Worm (Caenorhabditis elegans) whole organism, young adult: ENCODE data around the gene btb-22.

Source experiments
- B0261.1 ChIP-seq: sonication (generic microtip); optimal IDR thresholded peaks from 2 replicates; lab custom pipeline; 2016; ENCODE audit warnings: mild to moderate bottlenecking, missing genetic modification characterization, moderate library complexity, missing compliant biosample characterization
- C06A6.2 ChIP-seq: fragments of 200-800 bp; sonication (Bioruptor generic); conservative IDR thresholded peaks from 2 replicates; pipeline ENCODE4 v1.3.6; 2022; ENCODE audit warnings: missing genetic modification characterization, missing compliant biosample characterization
- F39B2.1 ChIP-seq: fragments of 200-800 bp; sonication (Bioruptor generic); IDR thresholded peaks from 2 replicates; pipeline ENCODE4 v1.3.6; 2022; ENCODE audit warnings: missing genetic modification reagents, missing genetic modification characterization, missing compliant biosample characterization
- F52B5.7 ChIP-seq: sonication (generic microtip); optimal IDR thresholded peaks from 2 replicates; lab custom pipeline; 2016; ENCODE audit warnings: mild to moderate bottlenecking, missing genetic modification characterization, missing compliant biosample characterization
- K12H6.12 ChIP-seq: fragments of 200-800 bp; sonication (Bioruptor generic); optimal IDR thresholded peaks from 2 replicates; lab custom pipeline; 2018; ENCODE audit warnings: mild to moderate bottlenecking, missing genetic modification characterization, missing compliant biosample characterization
- T26A5.8 ChIP-seq: sonication (generic microtip); optimal IDR thresholded peaks from 2 replicates; lab custom pipeline; 2016; ENCODE audit warnings: missing genetic modification characterization, missing compliant biosample characterization
- Y53G8AR.9 ChIP-seq: fragments of 200-800 bp; sonication (Bioruptor generic); conservative IDR thresholded peaks from 2 replicates; pipeline ENCODE4 v1.3.6; 2022; ENCODE audit warnings: missing genetic modification reagents, missing genetic modification characterization, missing compliant biosample characterization
- Y95B8A.8 ChIP-seq: fragments of 200-800 bp; sonication (Bioruptor generic); IDR thresholded peaks from 2 replicates; pipeline ENCODE4 v1.3.6; 2022; ENCODE audit warnings: missing genetic modification reagents, missing genetic modification characterization, missing compliant biosample characterization
- akir-1 ChIP-seq: fragments of 200-800 bp; sonication (Bioruptor generic); optimal IDR thresholded peaks from 2 replicates; lab custom pipeline; 2018; ENCODE audit warnings: mild to moderate bottlenecking, missing genetic modification characterization, moderate library complexity, missing compliant biosample characterization
- ceh-27 ChIP-seq: fragments of 200-800 bp; sonication (Bioruptor generic); optimal IDR thresholded peaks from 2 replicates; lab custom pipeline; 2018; ENCODE audit warnings: mild to moderate bottlenecking, missing genetic modification characterization, moderate library complexity, missing compliant biosample characterization
- ceh-79 ChIP-seq: sonication (generic microtip); optimal IDR thresholded peaks from 2 replicates; lab custom pipeline; 2017; ENCODE audit warnings: mild to moderate bottlenecking, missing genetic modification characterization, missing compliant biosample characterization
- die-1 ChIP-seq: sonication (generic microtip); optimal IDR thresholded peaks from 2 replicates; lab custom pipeline; 2016; ENCODE audit warnings: missing genotype, mild to moderate bottlenecking, missing genetic modification characterization, missing compliant biosample characterization
- egl-44 ChIP-seq: fragments of 200-800 bp; sonication (Bioruptor generic); IDR thresholded peaks from 2 replicates; pipeline ENCODE4 v1.3.6; 2022; ENCODE audit warnings: missing genetic modification reagents, missing genetic modification characterization, missing compliant biosample characterization
- ets-4 ChIP-seq: fragments of 200-800 bp; sonication (Bioruptor generic); optimal IDR thresholded peaks from 2 replicates; lab custom pipeline; 2018; ENCODE audit warnings: mild to moderate bottlenecking, missing genetic modification characterization, missing compliant biosample characterization
- him-1 ChIP-seq: sonication (generic microtip); optimal IDR thresholded peaks from 2 replicates; lab custom pipeline; 2016; ENCODE audit warnings: missing genotype, missing genetic modification reagents, missing genetic modification characterization, missing compliant biosample characterization
- lir-1 ChIP-seq: fragments of 200-800 bp; sonication (Bioruptor generic); conservative IDR thresholded peaks from 2 replicates; pipeline ENCODE4 v1.3.6; 2022; ENCODE audit warnings: missing genetic modification reagents, missing genetic modification characterization, missing compliant biosample characterization
- lsl-1 ChIP-seq: fragments of 200-800 bp; sonication (Bioruptor generic); optimal IDR thresholded peaks from 2 replicates; lab custom pipeline; 2018; ENCODE audit warnings: mild to moderate bottlenecking, missing genetic modification characterization, moderate library complexity, missing compliant biosample characterization
- madf-10 ChIP-seq: sonication (generic microtip); optimal IDR thresholded peaks from 2 replicates; lab custom pipeline; 2016; ENCODE audit warnings: mild to moderate bottlenecking, missing genetic modification characterization, missing compliant biosample characterization
- nfya-1 ChIP-seq: sonication (generic microtip); optimal IDR thresholded peaks from 2 replicates; lab custom pipeline; 2017; ENCODE audit warnings: antibody characterized with exemption, missing compliant biosample characterization, missing genetic modification characterization, borderline replicate concordance; ENCODE audit not compliant: insufficient read depth
- nfya-2 ChIP-seq: fragments of 200-800 bp; sonication (Bioruptor generic); IDR thresholded peaks from 2 replicates; pipeline ENCODE4 v1.3.6; 2022; ENCODE audit warnings: missing genetic modification reagents, missing genetic modification characterization, missing compliant biosample characterization
- nfyb-1 ChIP-seq: fragments of 200-800 bp; sonication (Bioruptor generic); IDR thresholded peaks from 2 replicates; pipeline ENCODE4 v1.3.6; 2022; ENCODE audit warnings: missing genetic modification reagents, missing genetic modification characterization, missing compliant biosample characterization
- nhr-27 ChIP-seq: fragments of 200-800 bp; sonication (Bioruptor generic); optimal IDR thresholded peaks from 2 replicates; lab custom pipeline; 2018; ENCODE audit warnings: mild to moderate bottlenecking, missing genetic modification characterization, moderate library complexity, missing compliant biosample characterization
- nhr-80 ChIP-seq: sonication (generic microtip); optimal IDR thresholded peaks from 2 replicates; lab custom pipeline; 2016; ENCODE audit warnings: missing genetic modification characterization, missing compliant biosample characterization
- rcor-1 ChIP-seq: fragments of 200-800 bp; sonication (Bioruptor generic); IDR thresholded peaks from 2 replicates; pipeline ENCODE4 v1.3.6; 2022; ENCODE audit warnings: missing genetic modification reagents, missing genetic modification characterization, missing compliant biosample characterization
- rec-8 ChIP-seq, 2 experiments: sonication (generic microtip); optimal IDR thresholded peaks; 2 replicates each; lab custom pipeline; 2016; ENCODE audit warnings: mild to moderate bottlenecking in 2 of 2, missing genetic modification characterization in 2 of 2, missing genetic modification reagents in 2 of 2, missing genotype in 2 of 2, missing biosample characterization in 1 of 2, missing compliant biosample characterization in 1 of 2, moderate library complexity in 1 of 2
- rpc-1 ChIP-seq, 2 experiments: fragments of 150-350 bp in 1 of 2; sonication (generic microtip) in 1 of 2; optimal IDR thresholded peaks; 2 replicates each; lab custom pipeline; 2014 to 2018; ENCODE audit warnings: missing biosample characterization in 1 of 2, missing genetic modification characterization in 1 of 2, missing genetic modification reagents in 1 of 2, missing genotype in 1 of 2
- sdz-38 ChIP-seq: sonication (generic microtip); optimal IDR thresholded peaks from 2 replicates; lab custom pipeline; 2016; ENCODE audit warnings: missing genotype, missing genetic modification characterization, missing compliant biosample characterization
- sea-2 ChIP-seq: fragments of 200-800 bp; sonication (Bioruptor generic); IDR thresholded peaks from 2 replicates; pipeline ENCODE4 v1.3.6; 2022; ENCODE audit warnings: missing genetic modification characterization, missing compliant biosample characterization
- snpc-3.4 ChIP-seq: sonication (generic microtip); optimal IDR thresholded peaks from 2 replicates; lab custom pipeline; 2017; ENCODE audit warnings: missing genetic modification characterization, mild to moderate bottlenecking, missing compliant biosample characterization, antibody characterized with exemption, moderate library complexity, missing genotype, missing genetic modification reagents
- somi-1 ChIP-seq: fragments of 200-800 bp; sonication (Bioruptor generic); optimal IDR thresholded peaks from 2 replicates; lab custom pipeline; 2018; ENCODE audit warnings: mild to moderate bottlenecking, missing genetic modification characterization, missing compliant biosample characterization
- tbp1 ChIP-seq: fragments of 200-800 bp; sonication (Bioruptor generic); optimal IDR thresholded peaks from 2 replicates; lab custom pipeline; 2018; ENCODE audit warnings: mild to moderate bottlenecking, missing genetic modification characterization, missing compliant biosample characterization
- tbx-9 ChIP-seq: sonication (generic microtip); optimal IDR thresholded peaks from 2 replicates; lab custom pipeline; 2016; ENCODE audit warnings: borderline replicate concordance, missing genetic modification characterization, inconsistent platforms, missing compliant biosample characterization
- tlf-1 ChIP-seq: fragments of 200-800 bp; sonication (Bioruptor generic); optimal IDR thresholded peaks from 2 replicates; lab custom pipeline; 2018; ENCODE audit warnings: mild to moderate bottlenecking, missing genetic modification characterization, missing compliant biosample characterization
- ztf-6 ChIP-seq: fragments of 200-800 bp; sonication (Bioruptor generic); IDR thresholded peaks from 2 replicates; pipeline ENCODE4 v1.3.6; 2022; ENCODE audit warnings: missing genetic modification reagents, missing genetic modification characterization, missing compliant biosample characterization

The btb-22 gene

DNA sequence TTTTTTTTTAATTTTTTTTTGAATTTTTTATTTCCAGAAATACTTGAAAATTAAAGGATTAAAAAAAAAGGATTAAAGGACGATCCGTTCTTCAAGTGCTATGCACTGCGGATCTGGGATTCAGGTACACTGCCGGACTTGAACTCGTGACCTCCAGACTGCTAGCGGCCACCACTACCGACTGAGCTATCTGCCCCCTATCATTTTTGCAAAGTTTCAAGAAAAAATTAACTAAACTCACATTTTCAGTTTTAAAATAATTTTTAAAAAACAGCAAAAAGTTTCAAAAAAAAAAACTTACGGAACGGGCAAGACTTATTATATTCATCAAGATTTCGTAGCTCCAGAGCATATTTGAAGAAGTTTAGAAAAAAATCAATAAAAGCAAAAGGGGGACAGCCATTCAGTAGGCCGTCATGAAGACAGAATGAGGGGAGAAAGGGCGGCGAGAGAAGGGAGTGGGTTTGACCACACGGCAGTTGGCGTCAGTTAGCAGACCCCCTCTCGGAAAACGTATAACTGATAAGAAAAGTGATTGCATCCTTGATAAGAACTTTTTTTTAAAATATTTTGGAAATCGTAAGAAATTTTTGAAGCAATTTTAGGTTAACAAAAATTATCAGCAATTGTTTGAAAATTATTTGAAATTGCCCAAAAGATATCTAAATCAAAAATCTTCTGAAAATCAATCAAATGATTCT lies 11.6 kb downstream of the btb-22 start:
- peak; percentile 65 for TF ChIP-seq tbp1
- TF ChIP-seq nhr-80 (tag; lab: Kevin White, UChicago) = peak; percentile 41
- TF ChIP-seq tlf-1 (GFP tag; lab: Kevin White, UChicago) = no peak
- peak; percentile 4 for TF ChIP-seq him-1
- peak; percentile 19 for TF ChIP-seq B0261.1 (tag; lab: Kevin White, UChicago)
- TF ChIP-seq rpc-1 (optimal IDR thresholded peaks at IDR 0.05; lab: Kevin White, UChicago) = peak; percentile 31
- peak; percentile 73 for TF ChIP-seq rpc-1 (tag; optimal IDR thresholded peaks at IDR 0.05; lab: Kevin White, UChicago)

DNA sequence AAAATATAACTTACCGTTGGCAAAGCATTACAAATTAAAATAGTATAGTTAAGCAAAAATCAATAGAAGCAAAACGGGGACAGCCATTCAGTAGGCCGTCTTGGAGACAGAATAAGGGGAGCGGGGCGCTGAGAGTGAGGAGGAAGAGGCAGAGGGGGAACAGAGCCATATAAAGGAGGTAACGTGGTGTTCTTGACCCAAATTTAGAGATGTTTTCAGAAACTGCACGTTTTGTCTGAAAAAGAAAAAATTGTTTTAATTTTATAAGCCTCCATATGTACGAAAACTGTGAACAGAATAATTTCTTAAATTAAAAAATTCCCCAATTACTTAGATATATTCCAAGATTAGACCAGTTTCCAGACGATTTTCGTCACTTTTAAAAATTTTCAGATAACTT lies 13.9 kb downstream of the btb-22 start, which contains the start of gene F39E9.6:
Gene F39E9.6 (minus strand): TSS at position 101 of the 400 bp plus-strand sequence.
- TF ChIP-seq tlf-1 (GFP tag; lab: Kevin White, UChicago) = no peak
- no peak for TF ChIP-seq C06A6.2 (GFP tag; lab: Robert Waterston, UW)
- no peak for TF ChIP-seq Y53G8AR.9 (GFP tag; lab: Robert Waterston, UW)

DNA sequence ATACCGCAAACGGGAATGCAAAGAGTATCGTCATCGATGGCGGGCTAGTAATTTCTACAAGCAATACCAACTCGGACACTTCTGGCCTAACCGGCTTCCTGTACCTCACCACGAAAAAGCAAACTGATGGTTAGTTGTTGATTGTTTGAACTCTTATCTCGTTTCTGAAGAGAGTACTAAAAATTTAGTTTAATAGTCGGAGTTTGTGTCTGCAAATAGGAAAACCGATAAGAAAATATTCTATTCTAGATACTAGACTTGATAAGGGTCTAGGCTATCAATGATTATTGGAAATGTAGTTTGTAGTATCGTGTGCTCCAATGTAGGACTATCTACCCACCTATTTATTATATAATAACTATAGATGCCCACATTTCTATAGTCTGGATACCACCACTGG lies 19.3 kb downstream of the btb-22 start:
- no peak for TF ChIP-seq ets-4
- TF ChIP-seq tlf-1 (GFP tag; lab: Kevin White, UChicago) = no peak
- no peak for TF ChIP-seq sea-2 (GFP tag; lab: Robert Waterston, UW)
- TF ChIP-seq lir-1 = no peak
- no peak for TF ChIP-seq rcor-1
- TF ChIP-seq ceh-27 (GFP tag; lab: Kevin White, UChicago) = no peak
- TF ChIP-seq nhr-80 (tag; lab: Kevin White, UChicago) = peak; percentile 29
- TF ChIP-seq madf-10 (tag; lab: Kevin White, UChicago) = no peak

DNA sequence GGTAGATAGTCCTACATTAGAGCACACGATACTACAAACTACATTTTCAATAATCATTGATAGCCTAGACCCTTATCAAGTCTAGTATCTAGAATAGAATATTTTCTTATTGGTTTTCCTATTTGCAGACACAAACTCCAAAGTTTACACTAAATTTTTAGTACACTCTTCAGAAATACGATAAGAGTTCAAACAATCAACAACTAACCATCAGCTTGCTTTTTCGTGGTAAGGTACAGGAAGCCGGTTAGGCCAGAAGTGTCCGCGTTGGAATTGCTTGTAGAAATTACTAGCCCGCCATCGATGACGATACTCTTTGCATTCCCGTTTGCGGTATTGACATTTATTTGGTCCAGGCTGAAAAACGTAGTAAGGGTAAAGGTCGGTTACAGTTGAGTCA lies 22.7 kb downstream of the btb-22 start, which contains the start of gene Y46D2A.1:
Gene Y46D2A.1 (plus strand): TSS at position 301 of the 400 bp plus-strand sequence.
- no peak for TF ChIP-seq tbx-9 (tag; lab: Kevin White, UChicago)
- TF ChIP-seq nfyb-1 (GFP tag; lab: Robert Waterston, UW) = no peak
- TF ChIP-seq snpc-3.4 = no peak
- TF ChIP-seq F52B5.7 = no peak
- no peak for TF ChIP-seq rec-8 (tag; optimal IDR thresholded peaks at IDR 0.05; lab: Kevin White, UChicago)
- TF ChIP-seq somi-1 (GFP tag; lab: Kevin White, UChicago) = no peak
- no peak for TF ChIP-seq nfya-2
- no peak for TF ChIP-seq Y95B8A.8
- no peak for TF ChIP-seq ets-4
- TF ChIP-seq lsl-1 (GFP tag; lab: Kevin White, UChicago) = no peak

DNA sequence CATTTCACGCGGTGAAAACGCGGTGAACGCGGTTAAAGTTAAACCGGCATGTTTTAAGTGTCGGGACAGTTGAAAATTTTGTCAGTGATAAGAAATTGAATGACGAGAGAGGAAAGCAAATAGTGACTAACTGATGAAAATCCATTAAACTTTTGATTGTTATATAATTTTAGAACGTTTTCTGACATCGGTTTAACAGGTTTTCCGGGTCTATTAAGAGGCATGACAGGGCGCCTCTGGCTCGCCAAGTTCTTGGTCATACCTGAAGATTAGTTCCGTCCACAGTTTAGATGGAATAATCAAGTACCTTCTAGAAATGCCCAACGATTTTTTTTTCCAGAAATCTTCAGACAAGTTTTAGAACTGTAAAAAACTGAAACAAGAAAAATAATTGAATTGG lies 23.6 kb downstream of the btb-22 start, which contains the start of gene Y46D2A.2:
Gene Y46D2A.2 (minus strand): TSS at position 101 of the 400 bp plus-strand sequence.
- no peak for TF ChIP-seq F39B2.1 (GFP tag; lab: Robert Waterston, UW)
- no peak for TF ChIP-seq akir-1
- TF ChIP-seq ceh-79 (tag; lab: Kevin White, UChicago) = no peak
- TF ChIP-seq, all 124 proteins: peak for 0

DNA sequence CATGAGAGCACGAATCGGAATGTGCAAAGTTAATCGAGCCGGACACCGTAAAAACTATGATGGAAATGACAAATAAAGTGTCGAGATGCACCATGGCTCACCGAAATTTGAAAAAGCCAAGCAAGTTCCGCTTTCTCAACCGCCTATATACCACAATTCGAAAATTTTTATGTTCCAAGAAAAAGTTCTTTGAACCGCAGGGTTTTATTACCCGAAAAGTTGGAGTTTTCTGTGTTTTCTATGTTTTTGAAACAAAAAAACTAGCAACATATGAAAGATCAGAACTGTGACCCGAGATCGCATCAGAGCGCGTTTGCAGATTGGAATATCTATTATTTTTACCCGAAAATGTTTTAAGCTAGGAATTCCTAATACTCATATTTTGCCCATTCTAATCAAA lies 27.5 kb downstream of the btb-22 start, which contains the start of gene Y46D2A.3:
Gene Y46D2A.3 (minus strand): TSS at position 101 of the 400 bp plus-strand sequence.
- TF ChIP-seq F52B5.7 = no peak
- TF ChIP-seq egl-44 = no peak
- no peak for TF ChIP-seq ztf-6 (GFP tag; lab: Robert Waterston, UW)
- no peak for TF ChIP-seq nhr-27 (tag; lab: Kevin White, UChicago)
- TF ChIP-seq sdz-38 (tag; lab: Kevin White, UChicago) = no peak
- TF ChIP-seq T26A5.8 (tag; lab: Kevin White, UChicago) = no peak
- TF ChIP-seq nfya-1 (tag; lab: Kevin White, UChicago) = no peak
- no peak for TF ChIP-seq K12H6.12
- TF ChIP-seq die-1 (tag; lab: Kevin White, UChicago) = no peak
- no peak for TF ChIP-seq C06A6.2 (GFP tag; lab: Robert Waterston, UW)
